Worm (Caenorhabditis elegans): Measurements from ENCODE around the gene K01D12.20.

The K01D12.20 gene

ce11 chrV:12417277-12417676 is 16.7 kb upstream of the K01D12.20 start, which contains the start of gene cdr-3:
TSS of gene cdr-3 (minus strand) at chrV:12417377.
- TF ChIP-seq nhr-42 (GFP tag; IDR thresholded peaks at IDR 0.05) (no peak), madf-5 (GFP tag; IDR thresholded peaks at IDR 0.05) (no peak), skn-1 (tag; optimal IDR thresholded peaks at IDR 0.05) (no peak), jun-1 (tag; optimal IDR thresholded peaks at IDR 0.05) (no peak), mxl-2 (GFP tag; conservative IDR thresholded peaks at IDR 0.05) (no peak), ztf-11 (tag; optimal IDR thresholded peaks at IDR 0.05) (no peak), R02D3.7 (tag; optimal IDR thresholded peaks at IDR 0.05) (no peak), fkh-10 (GFP tag; optimal IDR thresholded peaks at IDR 0.05) (no peak), dmd-9 (GFP tag; IDR thresholded peaks at IDR 0.05) (no peak), mxl-3 (GFP tag; optimal IDR thresholded peaks at IDR 0.05) (no peak), ZK337.2 (GFP tag; IDR thresholded peaks at IDR 0.05) (no peak), ceh-20 (GFP tag; IDR thresholded peaks at IDR 0.05) (no peak), Y5F2A.4 (GFP tag; optimal IDR thresholded peaks at IDR 0.05) (no peak), ceh-62 (tag; optimal IDR thresholded peaks at IDR 0.05) (no peak)

- TF ChIP-seq pqm-1 (tag; optimal IDR thresholded peaks at IDR 0.05) = peak; percentile 61
- peak; percentile 23 for TF ChIP-seq nhr-77 (tag; optimal IDR thresholded peaks at IDR 0.05)
- TF ChIP-seq lin-15B (tag; optimal IDR thresholded peaks at IDR 0.05) = no peak
- TF ChIP-seq dpl-1 (GFP tag; optimal IDR thresholded peaks at IDR 0.05) = no peak
- TF ChIP-seq egl-43 (GFP tag; IDR thresholded peaks at IDR 0.05) = no peak
- TF ChIP-seq dve-1 (tag; optimal IDR thresholded peaks at IDR 0.05; ENCODE audit: insufficient read depth) = peak; percentile 47
- TF ChIP-seq dmd-6 (GFP tag; IDR thresholded peaks at IDR 0.05) = peak; percentile 77
- no peak for TF ChIP-seq daf-16 (GFP tag; optimal IDR thresholded peaks at IDR 0.05)
- TF ChIP-seq daf-16 (tag; optimal IDR thresholded peaks at IDR 0.05) = peak; percentile 63
- TF ChIP-seq hlh-30 (tag; optimal IDR thresholded peaks at IDR 0.05; ENCODE audit: insufficient read depth) = no peak
- peak; percentile 70 for TF ChIP-seq nhr-28 (tag; optimal IDR thresholded peaks at IDR 0.05)
Measured at ce11 chrV:12415656-12416055, 15.0 kb upstream of the K01D12.20 start, which contains the start of gene cdr-2. TSS of gene cdr-2 (minus strand) at chrV:12415709.

- peak; percentile 55 for TF ChIP-seq pqm-1 (tag; optimal IDR thresholded peaks at IDR 0.05)
- TF ChIP-seq tag-97 (GFP tag; IDR thresholded peaks at IDR 0.05) = no peak
- TF ChIP-seq nhr-28 (tag; optimal IDR thresholded peaks at IDR 0.05) = peak; percentile 16
- no peak for TF ChIP-seq lin-1 (GFP tag; IDR thresholded peaks at IDR 0.05)
- no peak for TF ChIP-seq nhr-102 (tag; optimal IDR thresholded peaks at IDR 0.05)
- TF ChIP-seq dve-1 (tag; optimal IDR thresholded peaks at IDR 0.05; ENCODE audit: insufficient read depth) = peak; percentile 26
- TF ChIP-seq daf-16 (GFP tag; optimal IDR thresholded peaks at IDR 0.05) = no peak
- TF ChIP-seq daf-16 (tag; optimal IDR thresholded peaks at IDR 0.05) = peak; percentile 65
Measured at ce11 chrV:12414362-12414761, 13.7 kb upstream of the K01D12.20 start.

DNA sequence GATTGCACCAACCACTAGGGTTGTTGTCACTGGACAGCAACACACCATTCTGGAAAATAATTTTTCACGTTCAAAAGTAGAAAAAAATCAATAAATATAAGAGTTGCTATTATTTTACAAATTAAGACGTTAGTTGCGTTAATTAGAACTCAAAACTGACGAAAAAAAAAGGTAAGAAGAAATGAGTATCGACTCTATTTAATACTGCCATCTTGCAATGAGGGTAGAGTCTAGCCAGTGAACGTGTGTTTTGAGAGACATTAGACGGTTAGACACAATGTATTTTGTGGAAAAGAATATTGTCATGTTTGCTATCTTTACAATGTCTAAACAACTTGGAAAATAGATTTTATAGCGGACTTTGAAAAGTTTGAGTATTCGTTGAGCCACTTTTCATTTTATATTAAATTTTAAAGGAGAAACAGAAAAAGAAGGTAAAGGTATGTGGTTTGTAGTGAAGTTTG is 13.1 kb upstream of the K01D12.20 start, which contains the start of gene cdr-6:
cdr-6 (minus strand) TSS at position 51 of the 464 bp plus-strand sequence.
- peak; percentile 52 for TF ChIP-seq nhr-6 (tag; optimal IDR thresholded peaks at IDR 0.05)
- TF ChIP-seq zip-11 (GFP tag; IDR thresholded peaks at IDR 0.05) = no peak
- TF ChIP-seq spr-3 (GFP tag; optimal IDR thresholded peaks at IDR 0.05) = no peak
- peak; percentile 77 for TF ChIP-seq nhr-28 (tag; optimal IDR thresholded peaks at IDR 0.05)
- peak; percentile 17 for TF ChIP-seq hlh-30 (tag; optimal IDR thresholded peaks at IDR 0.05; ENCODE audit: insufficient read depth)
- peak; percentile 51 for TF ChIP-seq dmd-6 (GFP tag; IDR thresholded peaks at IDR 0.05)
- TF ChIP-seq mep-1 (tag; optimal IDR thresholded peaks at IDR 0.05) = peak; percentile 12
- TF ChIP-seq mdl-1 (tag; optimal IDR thresholded peaks at IDR 0.05) = peak in 1 of 2 experiments; percentile 24
- peak; percentile 13 for TF ChIP-seq nhr-48 (tag; optimal IDR thresholded peaks at IDR 0.05)
- TF ChIP-seq nhr-102 (tag; optimal IDR thresholded peaks at IDR 0.05) = peak; percentile 34
- TF ChIP-seq lin-39 (tag; optimal IDR thresholded peaks at IDR 0.05) = no peak
- no peak for TF ChIP-seq daf-16 (GFP tag; optimal IDR thresholded peaks at IDR 0.05)
- peak; percentile 79 for TF ChIP-seq daf-16 (tag; optimal IDR thresholded peaks at IDR 0.05)
- no peak for TF ChIP-seq zag-1 (tag; optimal IDR thresholded peaks at IDR 0.05)
- no peak for TF ChIP-seq lsy-2 (tag; optimal IDR thresholded peaks at IDR 0.05)
- TF ChIP-seq hmg-1.1 (GFP tag; IDR thresholded peaks at IDR 0.05) = 0 out of 2 replicates have a peak, but pooled peaks have one; percentile 10
- TF ChIP-seq hif-1 (tag; optimal IDR thresholded peaks at IDR 0.05) = no peak
- TF ChIP-seq hlh-11 (tag; optimal IDR thresholded peaks at IDR 0.05) = peak; percentile 26
- TF ChIP-seq unc-62 (GFP tag; optimal IDR thresholded peaks at IDR 0.05 in 1 of 2) = peak in 1 of 2 experiments; percentile 83
- no peak for TF ChIP-seq unc-62 (tag; optimal IDR thresholded peaks at IDR 0.05)
- no peak for TF ChIP-seq ctbp-1 (GFP tag; IDR thresholded peaks at IDR 0.05)
- TF ChIP-seq nhr-77 (tag; optimal IDR thresholded peaks at IDR 0.05) = no peak
- peak; percentile 18 for TF ChIP-seq T20F7.1 (GFP tag; optimal IDR thresholded peaks at IDR 0.05)
- TF ChIP-seq F10B5.3 (tag; optimal IDR thresholded peaks at IDR 0.05) = no peak
- peak; percentile 45 for TF ChIP-seq dve-1 (tag; optimal IDR thresholded peaks at IDR 0.05; ENCODE audit: insufficient read depth)
